Fruit fly (Drosophila melanogaster) whole organism, prepupa: Measurements from ENCODE around the gene ND-PDSW.

Source experiments
- Blimp-1 ChIP-seq: fragments of 200-800 bp; sonication (Bioruptor generic); optimal IDR thresholded peaks from 3 replicates; lab custom pipeline; 2017; ENCODE audit warnings: missing biosample characterization, missing genetic modification characterization, mild to moderate bottlenecking, moderate library complexity, missing genetic modification reagents
- CG10631 ChIP-seq: fragments of 200-800 bp; sonication (Bioruptor generic); optimal IDR thresholded peaks from 2 replicates; lab custom pipeline; 2016; ENCODE audit warnings: missing biosample characterization, missing genetic modification characterization
- CG11294 ChIP-seq: fragments of 200-800 bp; sonication (Bioruptor generic); IDR thresholded peaks from 2 replicates; pipeline ENCODE4 v1.3.6; 2022; ENCODE audit warnings: missing biosample characterization, missing genetic modification characterization
- CG11762 ChIP-seq: fragments of 200-800 bp; sonication (Bioruptor generic); optimal IDR thresholded peaks from 3 replicates; lab custom pipeline; 2016; ENCODE audit warnings: missing biosample characterization, missing genetic modification characterization; ENCODE audit not compliant: insufficient read depth
- CG15336 ChIP-seq: fragments of 200-800 bp; sonication (Bioruptor generic); IDR thresholded peaks from 2 replicates; pipeline ENCODE4 v1.3.6; 2022; ENCODE audit warnings: missing biosample characterization, missing genetic modification characterization
- CG1621 ChIP-seq: fragments of 200-800 bp; sonication (Bioruptor generic); optimal IDR thresholded peaks from 3 replicates; lab custom pipeline; 2018; ENCODE audit warnings: missing biosample characterization, mild to moderate bottlenecking, missing genetic modification characterization
- CG3919 ChIP-seq: fragments of 200-800 bp; sonication (Bioruptor generic); optimal IDR thresholded peaks from 3 replicates; lab custom pipeline; 2016; ENCODE audit warnings: missing biosample characterization, missing genetic modification characterization
- CG6163 ChIP-seq: fragments of 200-800 bp; sonication (Bioruptor generic); IDR thresholded peaks from 3 replicates; pipeline ENCODE4 v1.3.6; 2022; ENCODE audit warnings: missing biosample characterization, missing genetic modification characterization
- CG6792 ChIP-seq: fragments of 200-800 bp; sonication (Bioruptor generic); optimal IDR thresholded peaks from 3 replicates; lab custom pipeline; 2016; ENCODE audit warnings: missing biosample characterization, missing genetic modification characterization
- CG6808 ChIP-seq: fragments of 200-800 bp; sonication (Bioruptor generic); optimal IDR thresholded peaks from 3 replicates; lab custom pipeline; 2017; ENCODE audit warnings: missing biosample characterization, missing genetic modification characterization, mild to moderate bottlenecking, moderate library complexity, missing genetic modification reagents
- CG6854 ChIP-seq: fragments of 200-800 bp; sonication (Bioruptor generic); optimal IDR thresholded peaks from 2 replicates; lab custom pipeline; 2017; ENCODE audit warnings: missing biosample characterization, mild to moderate bottlenecking, missing genetic modification characterization
- CG8119 ChIP-seq: fragments of 200-800 bp; sonication (Bioruptor generic); IDR thresholded peaks from 3 replicates; pipeline ENCODE4 v1.3.6; 2022; ENCODE audit warnings: missing biosample characterization, missing genetic modification characterization
- CG8319 ChIP-seq: fragments of 200-800 bp; sonication (Bioruptor generic); optimal IDR thresholded peaks from 3 replicates; lab custom pipeline; 2016; ENCODE audit warnings: missing biosample characterization, missing genetic modification characterization
- CG9139 ChIP-seq: fragments of 200-800 bp; sonication (Bioruptor generic); optimal IDR thresholded peaks from 3 replicates; lab custom pipeline; 2017; ENCODE audit warnings: missing biosample characterization, mild to moderate bottlenecking, missing genetic modification characterization
- Eip78C ChIP-seq: fragments of 200-800 bp; sonication (Bioruptor generic); peaks from one replicate; lab custom pipeline; 2016; ENCODE audit warnings: missing biosample characterization, missing genetic modification characterization
- Eip93F ChIP-seq: fragments of 200-800 bp; sonication (Bioruptor generic); optimal IDR thresholded peaks from 2 replicates; lab custom pipeline; 2016; ENCODE audit warnings: missing biosample characterization, mild to moderate bottlenecking, missing genetic modification characterization
- Ets21C ChIP-seq: fragments of 200-800 bp; sonication (Bioruptor generic); optimal IDR thresholded peaks from 3 replicates; lab custom pipeline; 2016; ENCODE audit warnings: missing biosample characterization, missing genetic modification characterization
- Ets96B ChIP-seq: fragments of 200-800 bp; optimal IDR thresholded peaks from 2 replicates; lab custom pipeline; 2019; ENCODE audit warnings: missing biosample characterization, mild to moderate bottlenecking, missing genetic modification characterization, moderate library complexity
- Gug ChIP-seq: fragments of 200-800 bp; sonication (Bioruptor generic); IDR thresholded peaks from 2 replicates; pipeline ENCODE4 v1.3.6; 2022; ENCODE audit warnings: missing biosample characterization, missing genetic modification characterization
- Hr38 ChIP-seq: sonication (Bioruptor generic); optimal IDR thresholded peaks from 2 replicates; lab custom pipeline; 2016; ENCODE audit warnings: missing biosample characterization, missing genetic modification characterization
- Hr39 ChIP-seq: fragments of 200-800 bp; sonication (Bioruptor generic); optimal IDR thresholded peaks from 2 replicates; lab custom pipeline; 2016; ENCODE audit warnings: missing biosample characterization, missing genetic modification characterization
- Hr4 ChIP-seq: fragments of 200-800 bp; sonication (Bioruptor generic); optimal IDR thresholded peaks from 3 replicates; lab custom pipeline; 2016; ENCODE audit warnings: missing biosample characterization, missing genetic modification characterization
- Met ChIP-seq: fragments of 200-800 bp; sonication (Bioruptor generic); optimal IDR thresholded peaks from 3 replicates; lab custom pipeline; 2016; ENCODE audit warnings: missing biosample characterization, missing genetic modification characterization
- Sox14 ChIP-seq: fragments of 200-800 bp; sonication (Bioruptor generic); optimal IDR thresholded peaks from 3 replicates; lab custom pipeline; 2016; ENCODE audit warnings: missing biosample characterization, missing genetic modification characterization
- achi ChIP-seq: fragments of 200-800 bp; sonication (Bioruptor generic); optimal IDR thresholded peaks from 3 replicates; lab custom pipeline; 2016; ENCODE audit warnings: missing biosample characterization, missing genetic modification characterization
- acj6 ChIP-seq: fragments of 200-800 bp; sonication (Bioruptor generic); optimal IDR thresholded peaks from 3 replicates; lab custom pipeline; 2016; ENCODE audit warnings: missing biosample characterization, missing genetic modification characterization
- dac ChIP-seq: fragments of 200-800 bp; sonication (Bioruptor generic); optimal IDR thresholded peaks from 2 replicates; lab custom pipeline; 2017; ENCODE audit warnings: missing biosample characterization, mild to moderate bottlenecking, missing genetic modification characterization
- dsx ChIP-seq: fragments of 200-800 bp; optimal IDR thresholded peaks from 3 replicates; lab custom pipeline; 2019; ENCODE audit warnings: missing biosample characterization, mild to moderate bottlenecking, missing genetic modification characterization, moderate library complexity; ENCODE audit not compliant: poor library complexity, severe bottlenecking
- eg ChIP-seq: fragments of 200-800 bp; sonication (Bioruptor generic); IDR thresholded peaks from 3 replicates; pipeline ENCODE4 v1.3.6; 2022; ENCODE audit warnings: missing biosample characterization, missing genetic modification characterization
- esn ChIP-seq: fragments of 200-800 bp; sonication (Bioruptor generic); optimal IDR thresholded peaks from 2 replicates; lab custom pipeline; 2016; ENCODE audit warnings: missing biosample characterization, mild to moderate bottlenecking, missing genetic modification characterization, moderate library complexity
- fd85E ChIP-seq: fragments of 200-800 bp; sonication (Bioruptor generic); optimal IDR thresholded peaks from 3 replicates; lab custom pipeline; 2016; ENCODE audit warnings: missing biosample characterization, missing genetic modification characterization
- fkh ChIP-seq: fragments of 200-800 bp; sonication (Bioruptor generic); optimal IDR thresholded peaks from 3 replicates; lab custom pipeline; 2017; ENCODE audit warnings: missing biosample characterization, mild to moderate bottlenecking, missing genetic modification characterization, moderate library complexity
- lz ChIP-seq: fragments of 200-800 bp; sonication (Bioruptor generic); optimal IDR thresholded peaks from 3 replicates; lab custom pipeline; 2016; ENCODE audit warnings: missing biosample characterization, missing genetic modification characterization
- pdm3 ChIP-seq: fragments of 200-800 bp; sonication (Bioruptor generic); optimal IDR thresholded peaks from 3 replicates; lab custom pipeline; 2016; ENCODE audit warnings: missing biosample characterization, missing genetic modification characterization
- salr ChIP-seq, 2 experiments: fragments of 200-800 bp; sonication (Bioruptor generic); optimal IDR thresholded peaks; 3 replicates each; lab custom pipeline; 2016 to 2018; ENCODE audit warnings: missing biosample characterization in 2 of 2, missing genetic modification characterization in 2 of 2, mild to moderate bottlenecking in 1 of 2
- spab ChIP-seq: fragments of 200-800 bp; sonication (Bioruptor generic); optimal IDR thresholded peaks from 2 replicates; lab custom pipeline; 2017; ENCODE audit warnings: missing biosample characterization, mild to moderate bottlenecking, missing genetic modification characterization, missing genetic modification reagents
- ss ChIP-seq, 2 experiments: fragments of 200-800 bp; sonication (Bioruptor generic); optimal IDR thresholded peaks; 2 replicates in 1 of 2; 3 replicates in 1 of 2; lab custom pipeline; 2017 to 2018; ENCODE audit warnings: mild to moderate bottlenecking in 2 of 2, missing biosample characterization in 2 of 2, missing genetic modification characterization in 2 of 2, moderate library complexity in 1 of 2
- svp ChIP-seq: fragments of 200-800 bp; sonication (Bioruptor generic); peaks from one replicate; lab custom pipeline; 2016; ENCODE audit warnings: missing biosample characterization, missing genetic modification characterization
- topi ChIP-seq: fragments of 200-800 bp; sonication (Bioruptor generic); optimal IDR thresholded peaks from 3 replicates; lab custom pipeline; 2016; ENCODE audit warnings: missing biosample characterization, missing genetic modification characterization
- vri ChIP-seq: fragments of 200-800 bp; sonication (Bioruptor generic); optimal IDR thresholded peaks from 3 replicates; lab custom pipeline; 2016; ENCODE audit warnings: missing biosample characterization, mild to moderate bottlenecking, missing genetic modification characterization

The ND-PDSW gene

DNA sequence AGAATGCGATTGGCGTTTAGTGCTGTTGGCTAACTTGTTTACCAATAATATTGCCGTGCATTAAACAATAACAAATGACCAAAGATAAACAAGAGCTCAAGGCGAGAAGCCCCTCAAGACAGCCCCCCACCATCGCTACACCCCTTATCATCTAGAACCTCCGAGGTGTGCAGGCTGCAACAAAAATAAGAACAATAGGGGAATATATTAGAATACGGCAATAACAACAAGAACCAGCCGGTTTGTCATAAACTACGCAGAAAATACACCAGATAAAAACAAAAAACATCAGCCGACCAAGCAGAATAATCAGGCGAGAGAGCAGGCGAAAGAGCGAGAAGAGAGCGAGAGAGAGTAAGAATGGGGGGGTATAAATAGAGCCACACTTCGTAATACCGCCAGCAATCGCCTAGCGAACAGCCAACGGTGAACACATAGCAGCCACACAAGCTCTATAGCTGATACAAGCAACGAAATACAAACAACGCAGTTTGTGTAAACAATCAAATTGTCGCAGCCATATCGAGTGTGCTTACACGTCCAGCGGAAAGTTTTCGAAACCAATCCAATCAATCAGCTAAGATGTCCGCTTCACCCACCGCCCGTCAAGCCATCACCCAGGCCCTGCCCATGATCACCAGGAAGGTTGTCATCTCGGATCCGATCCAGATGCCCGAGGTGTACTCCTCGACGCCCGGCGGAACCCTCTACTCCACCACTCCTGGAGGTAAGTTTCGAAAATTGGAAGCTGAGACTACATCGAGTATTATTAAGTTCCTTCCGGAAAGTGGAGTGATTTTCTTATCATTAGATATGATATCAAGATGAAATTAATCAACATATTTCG is 12.3 kb downstream of the ND-PDSW start, which contains the start of gene Thor (continued):
- TF ChIP-seq spab (GFP tag; lab: Kevin White, UChicago) (no peak), Hr39 (GFP tag; lab: Kevin White, UChicago) (no peak), lz (no peak), fd85E (GFP tag; lab: Kevin White, UChicago) (peak; percentile 38), pdm3 (GFP tag; lab: Kevin White, UChicago) (no peak), Ets21C (GFP tag; lab: Kevin White, UChicago) (no peak), Met (GFP tag; lab: Kevin White, UChicago) (peak; percentile 17), dsx (GFP tag; lab: Kevin White, UChicago) (peak; percentile 57), Blimp-1 (GFP tag; lab: Kevin White, UChicago) (no peak)

dm6 chr2L:3479697-3480442 is 13.9 kb downstream of the ND-PDSW start:
- TF ChIP-seq Gug (GFP tag; lab: Robert Waterston, UW) (no peak), CG9139 (no peak), Hr4 (GFP tag; lab: Kevin White, UChicago) (no peak), vri (peak; percentile 46), svp (GFP tag; lab: Kevin White, UChicago) (peak; percentile 50), fkh (GFP tag; lab: Kevin White, UChicago) (peak; percentile 12)

- no peak for TF ChIP-seq CG3919 (GFP tag; lab: Kevin White, UChicago)
- TF ChIP-seq svp (GFP tag; lab: Kevin White, UChicago): peak; percentile 55
- peak; percentile 41 for TF ChIP-seq Eip78C (GFP tag; lab: Kevin White, UChicago)
- TF ChIP-seq salr (GFP tag; optimal IDR thresholded peaks at IDR 0.05; lab: Kevin White, UChicago): no peak
- peak; percentile 21 for TF ChIP-seq pdm3 (GFP tag; lab: Kevin White, UChicago)
- peak; percentile 8 for TF ChIP-seq esn (GFP tag; lab: Kevin White, UChicago)
Observed at dm6 chr2L:3480443-3480839, 14.5 kb downstream of the ND-PDSW start.

dm6 chr2L:3482037-3482436 is 16.1 kb downstream of the ND-PDSW start:
- no peak for TF ChIP-seq CG9139
- peak; percentile 85 for TF ChIP-seq eg (GFP tag; lab: Robert Waterston, UW)
- TF ChIP-seq Sox14 (GFP tag; lab: Kevin White, UChicago): no peak
- TF ChIP-seq fd85E (GFP tag; lab: Kevin White, UChicago): no peak
- no peak for TF ChIP-seq CG1621 (tag; lab: Kevin White, UChicago)
- no peak for TF ChIP-seq Ets21C (GFP tag; lab: Kevin White, UChicago)
- no peak for TF ChIP-seq dsx (GFP tag; lab: Kevin White, UChicago)
- no peak for TF ChIP-seq vri
- TF ChIP-seq acj6 (GFP tag; lab: Kevin White, UChicago): no peak
- TF ChIP-seq pdm3 (GFP tag; lab: Kevin White, UChicago): peak; percentile 52
- no peak for TF ChIP-seq Eip93F (GFP tag; lab: Kevin White, UChicago)
- no peak for TF ChIP-seq CG6792 (GFP tag; lab: Kevin White, UChicago)
- TF ChIP-seq spab (GFP tag; lab: Kevin White, UChicago): no peak
- TF ChIP-seq CG11762 (GFP tag; lab: Kevin White, UChicago): peak; percentile 39
- no peak for TF ChIP-seq salr (GFP tag; optimal IDR thresholded peaks at IDR 0.05; lab: Kevin White, UChicago)
- TF ChIP-seq Gug (GFP tag; lab: Robert Waterston, UW): peak; percentile 53; the same call in 1 of the 2 replicates
- peak; percentile 50 for TF ChIP-seq CG11294 (GFP tag; lab: Robert Waterston, UW)
- peak; percentile 51 for TF ChIP-seq dac (GFP tag; lab: Kevin White, UChicago)
- TF ChIP-seq CG6808 (GFP tag; lab: Kevin White, UChicago): no peak
- no peak for TF ChIP-seq Ets96B (tag; lab: Kevin White, UChicago)
- no peak for TF ChIP-seq Blimp-1 (GFP tag; lab: Kevin White, UChicago)
- peak; percentile 84 for TF ChIP-seq CG8119 (GFP tag; lab: Robert Waterston, UW)
- no peak for TF ChIP-seq CG8319
- TF ChIP-seq CG10631 (GFP tag; lab: Kevin White, UChicago): no peak
- no peak for TF ChIP-seq Hr38 (GFP tag; lab: Kevin White, UChicago)
- peak; percentile 86 for TF ChIP-seq CG15336 (GFP tag; lab: Robert Waterston, UW)
- peak; percentile 48; the same call in 2 of the 3 replicates for TF ChIP-seq CG6163 (GFP tag; lab: Robert Waterston, UW)
- TF ChIP-seq CG3919 (GFP tag; lab: Kevin White, UChicago): peak; percentile 13
- no peak for TF ChIP-seq CG6854 (GFP tag; lab: Kevin White, UChicago)
- peak; percentile 35 for TF ChIP-seq achi (GFP tag; lab: Kevin White, UChicago)
- TF ChIP-seq topi (GFP tag; lab: Kevin White, UChicago): peak; percentile 0
- TF ChIP-seq ss (GFP tag; optimal IDR thresholded peaks at IDR 0.05; lab: Kevin White, UChicago): no peak
